Worm (Caenorhabditis elegans) whole organism, young adult: ENCODE results near the gene madd-2.

Source experiments
- B0336.3 ChIP-seq: fragments of 200-800 bp; sonication (Bioruptor generic); IDR thresholded peaks from 2 replicates; pipeline ENCODE4 v1.3.6; 2022; ENCODE audit warnings: missing genetic modification characterization, missing compliant biosample characterization
- mes-4 ChIP-seq: sonication (generic microtip); optimal IDR thresholded peaks from 2 replicates; lab custom pipeline; 2016; ENCODE audit warnings: missing genotype, missing genetic modification characterization, missing compliant biosample characterization

DNA sequence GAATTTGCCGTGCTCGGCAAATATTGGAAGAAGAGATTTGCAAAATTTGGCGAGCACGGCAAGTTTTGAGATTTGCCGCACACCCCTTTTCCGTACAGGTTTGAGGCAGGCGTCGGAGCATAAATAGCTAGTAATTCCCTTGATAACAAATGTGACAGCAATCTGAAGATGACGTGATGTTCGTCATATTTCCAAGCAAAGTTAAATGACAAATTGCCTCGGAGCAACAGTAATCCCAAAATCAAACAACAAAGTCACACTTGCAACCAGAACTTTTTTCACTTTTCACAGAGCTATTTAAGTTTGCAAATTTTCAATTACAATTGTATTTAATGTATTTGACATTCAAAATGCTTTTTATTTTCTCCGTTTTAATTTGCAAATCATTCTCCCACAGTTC lies 56.0 kb downstream of the madd-2 start, which contains the start of gene F25A2.1:
- no peak for TF ChIP-seq mes-4 (tag; lab: Kevin White, UChicago)
- no peak for TF ChIP-seq B0336.3 (GFP tag; lab: Robert Waterston, UW)
